Worm (Caenorhabditis elegans): ENCODE measurements around the gene sdz-21.

DNA sequence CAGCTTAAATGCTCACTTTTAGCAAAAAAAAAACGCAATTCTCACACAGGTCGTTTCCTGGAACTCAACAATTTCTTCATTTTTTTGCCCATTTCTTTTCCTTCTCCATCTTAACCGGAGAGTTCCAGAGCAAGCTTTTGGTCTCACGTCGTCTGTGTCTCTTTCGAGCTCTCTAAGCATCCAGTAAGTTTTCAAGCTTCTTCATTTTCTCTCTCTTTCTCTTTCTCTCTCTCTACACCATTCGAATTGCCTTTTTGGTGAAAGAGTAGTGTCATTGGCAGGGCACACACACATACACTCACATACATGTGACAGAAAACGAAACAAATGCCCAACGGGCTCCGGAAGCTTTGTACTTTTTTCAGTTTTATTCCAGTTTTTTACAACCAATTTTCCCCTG is 16.9 kb downstream of the sdz-21 start:
- TF ChIP-seq tbx-8 (GFP tag; optimal IDR thresholded peaks at IDR 0.05) (no peak), snpc-4 (tag; optimal IDR thresholded peaks at IDR 0.05) (no peak), unc-62 (GFP tag; optimal IDR thresholded peaks at IDR 0.05) (no peak), unc-120 (tag; optimal IDR thresholded peaks at IDR 0.05; ENCODE audit: poor library complexity, severe bottlenecking) (no peak), nhr-76 (tag; optimal IDR thresholded peaks at IDR 0.05) (no peak), elt-3 (tag; optimal IDR thresholded peaks at IDR 0.05) (no peak), nhr-237 (tag; optimal IDR thresholded peaks at IDR 0.05) (no peak), mep-1 (tag; optimal IDR thresholded peaks at IDR 0.05) (no peak), lsy-2 (tag; optimal IDR thresholded peaks at IDR 0.05) (no peak), elt-1 (tag; optimal IDR thresholded peaks at IDR 0.05; ENCODE audit: borderline replicate concordance, insufficient read depth) (no peak), nhr-28 (tag; optimal IDR thresholded peaks at IDR 0.05) (no peak)

Measured in whole organism, mixed stage, embryonic.